Comparison of ENCODE assay signal across 7 worm cellular contexts in genomic region chrIII:8829245-8829644, ce11.
TF ChIP-seq lines count a peak whose summit lies in the region.

Gene F44E2.3 (minus strand): TSS chrIII:8829305.

TF ChIP-seq in whole organism, L1 larva, 84 proteins besides CTCF, POLR2A, EP300 and RAD21 (continues in another document):
- TF ChIP-seq nhr-19 (GFP tag; conservative IDR thresholded peaks at IDR 0.05; lab: Robert Waterston, UW), result no peak
- peak; percentile 28 for TF ChIP-seq efl-1 (optimal IDR thresholded peaks at IDR 0.05; lab: Kevin White, UChicago)
- peak in 1 of 2 experiments; percentile 28 for TF ChIP-seq efl-1 (GFP tag; optimal IDR thresholded peaks at IDR 0.05 in 1 of 2; lab: Kevin White, UChicago)
- no peak for TF ChIP-seq snpc-4 (tag; optimal IDR thresholded peaks at IDR 0.05; lab: Kevin White, UChicago)
- TF ChIP-seq fos-1 (tag; optimal IDR thresholded peaks at IDR 0.05; lab: Kevin White, UChicago), result no peak
- TF ChIP-seq egl-13 (tag; optimal IDR thresholded peaks at IDR 0.05; lab: Kevin White, UChicago), result no peak
- no peak for TF ChIP-seq ceh-90 (tag; optimal IDR thresholded peaks at IDR 0.05; lab: Kevin White, UChicago)
- TF ChIP-seq mab-9 (GFP tag; IDR thresholded peaks at IDR 0.05; lab: Robert Waterston, UW), result no peak
- no peak for TF ChIP-seq nhr-237 (tag; optimal IDR thresholded peaks at IDR 0.05; lab: Kevin White, UChicago)
- TF ChIP-seq unc-98 (GFP tag; IDR thresholded peaks at IDR 0.05; lab: Robert Waterston, UW), result no peak
- TF ChIP-seq alr-1 (tag; optimal IDR thresholded peaks at IDR 0.05; lab: Kevin White, UChicago; ENCODE audit: borderline replicate concordance), result no peak
- TF ChIP-seq dpl-1 (GFP tag; optimal IDR thresholded peaks at IDR 0.05; lab: Kevin White, UChicago), result peak in 2 of 3 experiments; percentile 18 to 42
- no peak for TF ChIP-seq fkh-10 (GFP tag; optimal IDR thresholded peaks at IDR 0.05; lab: Kevin White, UChicago)

TF ChIP-seq in whole organism, L2 larva, 48 proteins besides CTCF, POLR2A, EP300 and RAD21:
- TF ChIP-seq ztf-4 (tag; optimal IDR thresholded peaks at IDR 0.05; lab: Kevin White, UChicago), result no peak
- peak; percentile 10 for TF ChIP-seq C34F6.9 (tag; optimal IDR thresholded peaks at IDR 0.05; lab: Kevin White, UChicago)
- peak; percentile 1 for TF ChIP-seq fos-1 (tag; optimal IDR thresholded peaks at IDR 0.05; lab: Kevin White, UChicago)
- TF ChIP-seq unc-55 (GFP tag; optimal IDR thresholded peaks at IDR 0.05; lab: Kevin White, UChicago), result peak; percentile 38

TF ChIP-seq in whole organism, L3 larva, 47 proteins besides CTCF, POLR2A, EP300 and RAD21:
- TF ChIP-seq lin-15B (tag; optimal IDR thresholded peaks at IDR 0.05; lab: Kevin White, UChicago) (peak; percentile 66), egl-5 (tag; optimal IDR thresholded peaks at IDR 0.05; lab: Kevin White, UChicago) (no peak), nfya-1 (tag; optimal IDR thresholded peaks at IDR 0.05; lab: Kevin White, UChicago; ENCODE audit: insufficient read depth) (peak; percentile 79), aly-2 (tag; optimal IDR thresholded peaks at IDR 0.05; lab: Kevin White, UChicago) (no peak)

TF ChIP-seq in whole organism, L4 larva, 104 proteins besides CTCF, POLR2A, EP300 and RAD21:
- TF ChIP-seq lin-15B (tag; optimal IDR thresholded peaks at IDR 0.05; lab: Kevin White, UChicago), result no peak
- TF ChIP-seq nhr-42 (GFP tag; IDR thresholded peaks at IDR 0.05; lab: Robert Waterston, UW), result no peak
- no peak for TF ChIP-seq daf-8 (GFP tag; IDR thresholded peaks at IDR 0.05; lab: Robert Waterston, UW)
- peak in 1 of 2 experiments; percentile 44 for TF ChIP-seq lsy-2 (tag; optimal IDR thresholded peaks at IDR 0.05; lab: Kevin White, UChicago)
- peak; percentile 13 for TF ChIP-seq dpl-1 (GFP tag; optimal IDR thresholded peaks at IDR 0.05; lab: Kevin White, UChicago)
- peak; percentile 82 for TF ChIP-seq mes-2 (tag; optimal IDR thresholded peaks at IDR 0.05; lab: Kevin White, UChicago; ENCODE audit: poor library complexity, severe bottlenecking)
- peak in 1 of 2 experiments; percentile 8 for TF ChIP-seq hif-1 (tag; optimal IDR thresholded peaks at IDR 0.05; lab: Kevin White, UChicago)
- no peak for TF ChIP-seq snpc-4 (tag; optimal IDR thresholded peaks at IDR 0.05; lab: Kevin White, UChicago)

TF ChIP-seq in whole organism, late embryonic, 69 proteins besides CTCF, POLR2A, EP300 and RAD21:
- TF ChIP-seq ceh-31 (tag; optimal IDR thresholded peaks at IDR 0.05; lab: Kevin White, UChicago) (peak; percentile 57), tbx-2 (tag; optimal IDR thresholded peaks at IDR 0.05; lab: Kevin White, UChicago) (peak; percentile 31), C08G9.2 (tag; optimal IDR thresholded peaks at IDR 0.05; lab: Kevin White, UChicago) (peak; percentile 65), ceh-2 (tag; optimal IDR thresholded peaks at IDR 0.05; lab: Kevin White, UChicago) (peak; percentile 5), nhr-232 (tag; optimal IDR thresholded peaks at IDR 0.05; lab: Kevin White, UChicago) (no peak), ets-4 (tag; optimal IDR thresholded peaks at IDR 0.05; lab: Kevin White, UChicago) (peak; percentile 25), unc-42 (tag; optimal IDR thresholded peaks at IDR 0.05; lab: Kevin White, UChicago) (peak; percentile 88), ref-2 (tag; optimal IDR thresholded peaks at IDR 0.05; lab: Kevin White, UChicago) (no peak)
TF ChIP-seq in whole organism, late embryonic: peak in this region for 6.

TF ChIP-seq in whole organism, mixed stage, embryonic, 35 proteins besides CTCF, POLR2A, EP300 and RAD21:
- no peak for TF ChIP-seq bed-3 (GFP tag; optimal IDR thresholded peaks at IDR 0.05; lab: Kevin White, UChicago)
- peak; percentile 93 for TF ChIP-seq ces-1 (GFP tag; optimal IDR thresholded peaks at IDR 0.05; lab: Kevin White, UChicago)
- TF ChIP-seq mep-1 (tag; optimal IDR thresholded peaks at IDR 0.05; lab: Kevin White, UChicago), result no peak
- TF ChIP-seq hlh-1 (tag; optimal IDR thresholded peaks at IDR 0.05; lab: Kevin White, UChicago), result peak; percentile 12

TF ChIP-seq in whole organism, young adult, 124 proteins besides CTCF, POLR2A, EP300 and RAD21:
- TF ChIP-seq lsl-1 (GFP tag; optimal IDR thresholded peaks at IDR 0.05; lab: Kevin White, UChicago) (no peak), D2030.7 (GFP tag; IDR thresholded peaks at IDR 0.05; lab: Robert Waterston, UW) (0 out of 2 replicates have a peak, but pooled peaks have one; percentile 24), ets-4 (GFP tag; optimal IDR thresholded peaks at IDR 0.05; lab: Kevin White, UChicago) (no peak)
